Fruit fly (Drosophila melanogaster) whole organism, embryonic: ENCODE results near the gene CG14851.

ENCODE experiments used
- ATbp ChIP-seq: fragments of 200-800 bp; sonication (Bioruptor generic); optimal IDR thresholded peaks from 2 replicates; lab custom pipeline; 2017; ENCODE audit warnings: missing biosample characterization, mild to moderate bottlenecking, missing genetic modification characterization, missing genetic modification reagents
- CG10267 ChIP-seq: fragments of 200-800 bp; sonication (Bioruptor generic); optimal IDR thresholded peaks from 2 replicates; lab custom pipeline; 2018; ENCODE audit warnings: missing biosample characterization, mild to moderate bottlenecking, missing genetic modification characterization, moderate library complexity
- CG10565 ChIP-seq: fragments of 200-800 bp; sonication (Bioruptor generic); optimal IDR thresholded peaks from 3 replicates; lab custom pipeline; 2016; ENCODE audit warnings: missing biosample characterization, mild to moderate bottlenecking, missing genetic modification characterization
- CG12391 ChIP-seq: fragments of 200-800 bp; sonication (Bioruptor generic); optimal IDR thresholded peaks from 3 replicates; lab custom pipeline; 2018; ENCODE audit warnings: missing biosample characterization, mild to moderate bottlenecking, missing genetic modification characterization, moderate library complexity
- CG12769 ChIP-seq: fragments of 200-800 bp; sonication (Bioruptor generic); optimal IDR thresholded peaks from 2 replicates; lab custom pipeline; 2019; ENCODE audit warnings: missing biosample characterization, mild to moderate bottlenecking, missing genetic modification characterization, moderate library complexity
- CG12942 ChIP-seq: fragments of 200-800 bp; sonication (Bioruptor generic); optimal IDR thresholded peaks from 3 replicates; lab custom pipeline; 2016; ENCODE audit warnings: missing biosample characterization, missing genetic modification characterization
- CG14014 ChIP-seq: fragments of 200-800 bp; sonication (Bioruptor generic); IDR thresholded peaks from 2 replicates; pipeline ENCODE4 v1.3.6; 2022; ENCODE audit warnings: missing biosample characterization, missing genetic modification characterization
- CG15073 ChIP-seq: fragments of 200-800 bp; sonication (Bioruptor generic); optimal IDR thresholded peaks from 2 replicates; lab custom pipeline; 2016; ENCODE audit warnings: missing biosample characterization, missing genetic modification characterization
- CG17328 ChIP-seq: fragments of 200-800 bp; sonication (Bioruptor generic); IDR thresholded peaks from 2 replicates; pipeline ENCODE4 v1.3.6; 2022; ENCODE audit warnings: missing biosample characterization, missing genetic modification characterization
- CG3065 ChIP-seq: fragments of 200-800 bp; sonication (Bioruptor generic); optimal IDR thresholded peaks from 2 replicates; lab custom pipeline; 2016; ENCODE audit warnings: missing biosample characterization, missing genetic modification characterization
- CG34376 ChIP-seq: fragments of 200-800 bp; sonication (Bioruptor generic); optimal IDR thresholded peaks from 2 replicates; lab custom pipeline; 2018; ENCODE audit warnings: missing biosample characterization, mild to moderate bottlenecking, missing genetic modification characterization
- CG4404 ChIP-seq: fragments of 200-800 bp; sonication (Bioruptor generic); IDR thresholded peaks from 2 replicates; pipeline ENCODE4 v1.3.6; 2022; ENCODE audit warnings: missing biosample characterization, missing genetic modification characterization
- CG4424 ChIP-seq: fragments of 200-800 bp; sonication (Bioruptor generic); optimal IDR thresholded peaks from 3 replicates; lab custom pipeline; 2016; ENCODE audit warnings: missing biosample characterization, missing genetic modification characterization
- CG6272 ChIP-seq: fragments of 200-800 bp; sonication (Bioruptor generic); IDR thresholded peaks from 2 replicates; pipeline ENCODE4 v1.3.6; 2022; ENCODE audit warnings: missing biosample characterization, missing genetic modification characterization
- CG6854 ChIP-seq: fragments of 200-800 bp; sonication (Bioruptor generic); optimal IDR thresholded peaks from 3 replicates; lab custom pipeline; 2017; ENCODE audit warnings: missing biosample characterization, mild to moderate bottlenecking, missing genetic modification characterization
- CG9609 ChIP-seq: fragments of 200-800 bp; sonication (Bioruptor generic); optimal IDR thresholded peaks from 3 replicates; lab custom pipeline; 2016; ENCODE audit warnings: missing biosample characterization, missing genetic modification characterization
- CG9876 ChIP-seq: fragments of 200-800 bp; sonication (Bioruptor generic); optimal IDR thresholded peaks from 2 replicates; lab custom pipeline; 2016; ENCODE audit warnings: missing biosample characterization, missing genetic modification characterization
- D ChIP-seq, 2 experiments: fragments of 200-800 bp in 1 of 2; fragments of >200 bp in 1 of 2; sonication (Bioruptor generic) in 1 of 2; optimal IDR thresholded peaks; 2 replicates in 1 of 2; 3 replicates in 1 of 2; lab custom pipeline; 2017; ENCODE audit warnings: mild to moderate bottlenecking in 1 of 2, missing biosample characterization in 1 of 2, missing genetic modification characterization in 1 of 2, missing genetic modification reagents in 1 of 2
- Dad ChIP-seq: fragments of 200-800 bp; sonication (Bioruptor generic); optimal IDR thresholded peaks from 3 replicates; lab custom pipeline; 2016; ENCODE audit warnings: missing biosample characterization, missing genetic modification characterization
- Dip2 ChIP-seq: fragments of 200-800 bp; sonication (Bioruptor generic); IDR thresholded peaks from 2 replicates; pipeline ENCODE4 v1.3.6; 2022; ENCODE audit warnings: missing biosample characterization, missing genetic modification characterization
- Dip3 ChIP-seq: fragments of 200-800 bp; sonication (Bioruptor generic); optimal IDR thresholded peaks from 3 replicates; lab custom pipeline; 2016; ENCODE audit warnings: missing biosample characterization, missing genetic modification characterization
- Dll ChIP-seq: fragments of 200-800 bp; sonication (Bioruptor generic); IDR thresholded peaks from 4 replicates; pipeline ENCODE4 v1.3.6; 2022; ENCODE audit warnings: missing biosample characterization, missing genetic modification characterization; ENCODE audit not compliant: partially characterized antibody
- Eip74EF ChIP-seq, 2 experiments: fragments of 200-800 bp in 1 of 2; fragments of >200 bp in 1 of 2; sonication (Bioruptor generic) in 1 of 2; optimal IDR thresholded peaks; 2 replicates each; lab custom pipeline; 2017 to 2019; ENCODE audit warnings: missing biosample characterization in 2 of 2, missing genetic modification characterization in 2 of 2, mild to moderate bottlenecking in 1 of 2, moderate library complexity in 1 of 2
- MESR4 ChIP-seq: fragments of 200-800 bp; sonication (Bioruptor generic); optimal IDR thresholded peaks from 2 replicates; lab custom pipeline; 2018; ENCODE audit warnings: missing biosample characterization, mild to moderate bottlenecking, missing genetic modification characterization, moderate library complexity
- Max ChIP-seq: fragments of 200-800 bp; sonication (Bioruptor generic); optimal IDR thresholded peaks from 2 replicates; lab custom pipeline; 2016; ENCODE audit warnings: missing biosample characterization, mild to moderate bottlenecking, missing genetic modification characterization
- abd-A ChIP-seq: fragments of 200-800 bp; sonication (Bioruptor generic); optimal IDR thresholded peaks from 3 replicates; lab custom pipeline; 2019; ENCODE audit warnings: missing biosample characterization, mild to moderate bottlenecking, missing genetic modification characterization, moderate library complexity
- bcd ChIP-seq: fragments of 200-800 bp; sonication (Bioruptor generic); optimal IDR thresholded peaks from 2 replicates; lab custom pipeline; 2017; ENCODE audit warnings: missing biosample characterization, mild to moderate bottlenecking, missing genetic modification characterization
- br ChIP-seq: fragments of >200 bp; optimal IDR thresholded peaks from 2 replicates; lab custom pipeline; 2017
- cas ChIP-seq: fragments of 200-800 bp; sonication (Bioruptor generic); IDR thresholded peaks from 2 replicates; pipeline ENCODE4 v1.3.6; 2022; ENCODE audit warnings: missing biosample characterization, missing genetic modification characterization
- chif ChIP-seq, 2 experiments: fragments of 200-800 bp; sonication (Bioruptor generic); optimal IDR thresholded peaks; 3 replicates each; lab custom pipeline; 2016; ENCODE audit warnings: missing biosample characterization in 2 of 2, missing genetic modification characterization in 2 of 2
- ci ChIP-seq: fragments of 200-800 bp; sonication (Bioruptor generic); IDR thresholded peaks from 3 replicates; pipeline ENCODE4 v1.3.6; 2022; ENCODE audit warnings: missing biosample characterization, missing genetic modification characterization
- croc ChIP-seq: fragments of 200-800 bp; sonication (Bioruptor generic); conservative IDR thresholded peaks from 3 replicates; pipeline ENCODE4 v1.3.6; 2022; ENCODE audit warnings: missing biosample characterization, missing genetic modification characterization
- crp ChIP-seq, 2 experiments: fragments of 200-800 bp; sonication (Bioruptor generic); optimal IDR thresholded peaks; 2 replicates in 1 of 2; 3 replicates in 1 of 2; lab custom pipeline; 2017; ENCODE audit warnings: missing biosample characterization in 2 of 2, missing genetic modification characterization in 2 of 2, mild to moderate bottlenecking in 1 of 2, moderate library complexity in 1 of 2
- danr ChIP-seq: fragments of 200-800 bp; sonication (Bioruptor generic); IDR thresholded peaks from 2 replicates; pipeline ENCODE4 v1.3.6; 2022; ENCODE audit warnings: missing biosample characterization, missing genetic modification characterization
- esg ChIP-seq: fragments of 200-800 bp; sonication (Bioruptor generic); conservative IDR thresholded peaks from 2 replicates; pipeline ENCODE4 v1.3.6; 2022; ENCODE audit warnings: missing biosample characterization, missing genetic modification characterization
- exex ChIP-seq: fragments of 200-800 bp; sonication (Bioruptor generic); optimal IDR thresholded peaks from 4 replicates; lab custom pipeline; 2018; ENCODE audit warnings: missing biosample characterization, mild to moderate bottlenecking, missing genetic modification characterization, moderate library complexity
- fd96Cb ChIP-seq: fragments of 200-800 bp; sonication (Bioruptor generic); optimal IDR thresholded peaks from 2 replicates; lab custom pipeline; 2018; ENCODE audit warnings: missing biosample characterization, mild to moderate bottlenecking, missing genetic modification characterization, moderate library complexity
- gro ChIP-seq: fragments of 200-800 bp; sonication (Bioruptor generic); optimal IDR thresholded peaks from 2 replicates; lab custom pipeline; 2016; ENCODE audit warnings: missing biosample characterization, missing genetic modification characterization
- jigr1 ChIP-seq: fragments of 200-800 bp; sonication (Bioruptor generic); IDR thresholded peaks from 3 replicates; pipeline ENCODE4 v1.3.6; 2022; ENCODE audit warnings: missing biosample characterization, missing genetic modification characterization
- kay ChIP-seq: fragments of 200-800 bp; sonication (Bioruptor generic); optimal IDR thresholded peaks from 2 replicates; lab custom pipeline; 2016; ENCODE audit warnings: missing biosample characterization, missing genetic modification characterization
- lbe ChIP-seq: fragments of 200-800 bp; sonication (Bioruptor generic); optimal IDR thresholded peaks from 2 replicates; lab custom pipeline; 2016; ENCODE audit warnings: missing biosample characterization, mild to moderate bottlenecking, missing genetic modification characterization
- nau ChIP-seq: fragments of 200-800 bp; sonication (Bioruptor generic); optimal IDR thresholded peaks from 3 replicates; lab custom pipeline; 2017; ENCODE audit warnings: missing biosample characterization, mild to moderate bottlenecking, missing genetic modification characterization, missing genetic modification reagents
- nom ChIP-seq: fragments of 200-800 bp; sonication (Bioruptor generic); optimal IDR thresholded peaks from 2 replicates; lab custom pipeline; 2017; ENCODE audit warnings: missing biosample characterization, missing genetic modification characterization, mild to moderate bottlenecking, moderate library complexity, missing genetic modification reagents
- seq ChIP-seq: fragments of 200-800 bp; sonication (Bioruptor generic); IDR thresholded peaks from 2 replicates; pipeline ENCODE4 v1.3.6; 2022; ENCODE audit warnings: missing biosample characterization, missing genetic modification characterization
- so ChIP-seq: fragments of 200-800 bp; sonication (Bioruptor generic); IDR thresholded peaks from 3 replicates; pipeline ENCODE4 v1.3.6; 2022; ENCODE audit warnings: missing biosample characterization, missing genetic modification characterization
- sqz ChIP-seq: fragments of 200-800 bp; sonication (Bioruptor generic); optimal IDR thresholded peaks from 3 replicates; lab custom pipeline; 2018; ENCODE audit warnings: missing biosample characterization, mild to moderate bottlenecking, missing genetic modification characterization
- tup ChIP-seq: fragments of 200-800 bp; sonication (Bioruptor generic); optimal IDR thresholded peaks from 2 replicates; lab custom pipeline; 2016; ENCODE audit warnings: missing biosample characterization, mild to moderate bottlenecking, missing genetic modification characterization, moderate library complexity
- tx ChIP-seq: fragments of 200-800 bp; sonication (Bioruptor generic); optimal IDR thresholded peaks from 2 replicates; lab custom pipeline; 2016; ENCODE audit warnings: missing biosample characterization, missing genetic modification characterization

CG14851 gene

DNA sequence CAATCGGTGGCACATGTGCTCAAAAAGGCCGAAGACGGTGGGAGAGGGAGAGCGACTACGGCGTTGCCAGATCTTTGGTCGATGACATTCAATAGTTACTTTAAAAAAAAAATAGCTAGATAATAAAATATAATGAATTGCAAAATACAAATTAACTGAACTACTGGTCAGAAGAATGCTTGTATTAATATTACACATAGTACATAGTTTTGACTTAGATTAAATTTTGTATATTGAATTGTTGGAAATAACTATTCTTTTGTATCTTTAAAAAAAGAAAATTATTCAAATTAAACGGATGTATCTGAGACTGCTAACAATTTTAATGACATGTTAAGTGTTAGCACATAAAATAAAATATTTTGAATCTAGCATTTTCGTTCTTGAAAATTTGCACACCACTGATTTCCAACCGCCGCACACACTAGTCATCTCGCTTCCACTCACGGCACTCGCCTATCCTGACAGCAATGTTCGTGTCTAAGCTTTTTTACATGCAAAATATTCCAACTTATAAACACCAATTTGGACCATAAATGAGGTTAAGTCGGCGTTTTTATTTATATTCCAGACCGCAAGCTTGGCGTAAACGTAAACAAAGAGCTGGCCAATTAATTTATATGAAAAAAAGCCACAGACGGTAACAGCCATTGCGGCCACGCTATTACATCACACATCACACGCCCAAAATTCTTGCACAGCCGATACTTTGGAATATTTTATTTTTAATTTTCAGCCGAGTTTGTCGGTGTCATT, 13.0 kb downstream of the CG14851 start (continued):
- TF ChIP-seq exex (tag; lab: Kevin White, UChicago) (peak; percentile 27), danr (GFP tag; lab: Robert Waterston, UW) (0 out of 2 replicates have a peak, but pooled peaks have one; percentile 31), nau (GFP tag; lab: Kevin White, UChicago) (peak; percentile 38), tx (no peak), so (GFP tag; lab: Robert Waterston, UW) (0 out of 3 replicates have a peak, but pooled peaks have one; percentile 48), esg (GFP tag; lab: Robert Waterston, UW) (peak; percentile 65), CG6854 (GFP tag; lab: Kevin White, UChicago) (no peak), CG4404 (GFP tag; lab: Robert Waterston, UW) (peak; percentile 56), D (optimal IDR thresholded peaks at IDR 0.05; lab: Kevin White, UChicago) (no peak), D (GFP tag; optimal IDR thresholded peaks at IDR 0.05; lab: Kevin White, UChicago) (peak; percentile 44), CG4424 (peak; percentile 83), CG9609 (GFP tag; lab: Kevin White, UChicago) (peak; percentile 46), chif (GFP tag; optimal IDR thresholded peaks at IDR 0.05; lab: Kevin White, UChicago) (peak in 1 of 2 experiments; percentile 52), cas (GFP tag; lab: Robert Waterston, UW) (no peak), CG15073 (GFP tag; lab: Kevin White, UChicago) (no peak), CG9876 (GFP tag; lab: Kevin White, UChicago) (no peak), CG12942 (peak; percentile 51), tup (GFP tag; lab: Kevin White, UChicago) (no peak), croc (GFP tag; lab: Robert Waterston, UW) (peak; percentile 33; the same call in 2 of the 3 replicates), crp (GFP tag; optimal IDR thresholded peaks at IDR 0.05; lab: Kevin White, UChicago) (peak in 1 of 2 experiments; percentile 45), CG14014 (peak; percentile 56), CG10267 (peak; percentile 78), Max (GFP tag; lab: Kevin White, UChicago) (peak; percentile 29), ci (GFP tag; lab: Robert Waterston, UW) (peak; percentile 41; the same call in 2 of the 3 replicates), bcd (GFP tag; lab: Kevin White, UChicago) (peak; percentile 76), seq (GFP tag; lab: Robert Waterston, UW) (no peak), CG3065 (GFP tag; lab: Kevin White, UChicago) (peak; percentile 37), lbe (GFP tag; lab: Kevin White, UChicago) (no peak), CG12769 (no peak), br (no peak), abd-A (tag; lab: Kevin White, UChicago) (no peak), Eip74EF (GFP tag; optimal IDR thresholded peaks at IDR 0.05; lab: Kevin White, UChicago) (peak in 1 of 2 experiments; percentile 41), CG12391 (tag; lab: Kevin White, UChicago) (peak; percentile 87), CG10565 (GFP tag; lab: Kevin White, UChicago) (no peak), jigr1 (GFP tag; lab: Robert Waterston, UW) (no peak), fd96Cb (tag; lab: Kevin White, UChicago) (peak; percentile 76), Dip3 (GFP tag; lab: Kevin White, UChicago) (peak; percentile 53), Dip2 (GFP tag; lab: Robert Waterston, UW) (no peak), MESR4 (GFP tag; lab: Kevin White, UChicago) (no peak), nom (GFP tag; lab: Kevin White, UChicago) (peak; percentile 13), Dad (GFP tag; lab: Kevin White, UChicago) (peak; percentile 14), kay (peak; percentile 53), CG17328 (GFP tag; lab: Robert Waterston, UW) (no peak; the same call in 1 of the 2 replicates), CG6272 (peak; percentile 62; the same call in 1 of the 2 replicates), Dll (GFP tag; lab: Robert Waterston, UW) (no peak), CG34376 (GFP tag; lab: Kevin White, UChicago) (peak; percentile 18), sqz (GFP tag; lab: Kevin White, UChicago) (peak; percentile 71), gro (GFP tag; lab: Kevin White, UChicago) (no peak), ATbp (peak; percentile 43)
